Worm (Caenorhabditis elegans) whole organism, late embryonic: ENCODE measurements around the gene clec-59.

Experiments
- ama-1 ChIP-seq: fragments of 150-350 bp; optimal IDR thresholded peaks from 2 replicates; lab custom pipeline; 2014
- fkh-10 ChIP-seq: fragments of 150-350 bp; optimal IDR thresholded peaks from 2 replicates; lab custom pipeline; 2014; ENCODE audit warnings: missing biosample characterization, missing genetic modification reagents, missing genetic modification characterization

- TF ChIP-seq fkh-10 (GFP tag; lab: Kevin White, UChicago) (no peak), ama-1 (lab: Kevin White, UChicago) (no peak)
Observed at ce11 chrII:10495912-10496311, 16.7 kb upstream of the clec-59 start, which contains the start of gene ZK666.12.
